Fruit fly (Drosophila melanogaster) whole organism, embryonic: ENCODE data around the gene eIF3h.

ENCODE experiments used
- Awh ChIP-seq: fragments of 200-800 bp; sonication (Bioruptor generic); IDR thresholded peaks from 2 replicates; pipeline ENCODE4, ENCODE4 v1.3.6; 2022; ENCODE audit warnings: missing biosample characterization, missing genetic modification characterization
- B-H2 ChIP-seq: fragments of 200-800 bp; sonication (Bioruptor generic); optimal IDR thresholded peaks from 2 replicates; lab custom pipeline; 2018; ENCODE audit warnings: missing biosample characterization, mild to moderate bottlenecking, missing genetic modification characterization
- BEAF-32 ChIP-seq: fragments of 200-800 bp; sonication (Bioruptor generic); optimal IDR thresholded peaks from 3 replicates; lab custom pipeline; 2017; ENCODE audit warnings: missing biosample characterization, missing genetic modification characterization, mild to moderate bottlenecking, moderate library complexity, missing genetic modification reagents
- CG10431 ChIP-seq: fragments of 200-800 bp; sonication (Bioruptor generic); optimal IDR thresholded peaks from 3 replicates; lab custom pipeline; 2018; ENCODE audit warnings: missing biosample characterization, mild to moderate bottlenecking, missing genetic modification characterization
- CG10543 ChIP-seq: fragments of 200-800 bp; sonication (Bioruptor generic); optimal IDR thresholded peaks from 3 replicates; lab custom pipeline; 2017; ENCODE audit warnings: missing biosample characterization, mild to moderate bottlenecking, missing genetic modification characterization, moderate library complexity
- CG11504 ChIP-seq: fragments of 200-800 bp; sonication (Bioruptor generic); optimal IDR thresholded peaks from 3 replicates; lab custom pipeline; 2019; ENCODE audit warnings: missing biosample characterization, mild to moderate bottlenecking, missing genetic modification characterization, moderate library complexity
- CG1233 ChIP-seq: fragments of 200-800 bp; sonication (Bioruptor generic); optimal IDR thresholded peaks from 4 replicates; lab custom pipeline; 2018; ENCODE audit warnings: missing biosample characterization, mild to moderate bottlenecking, missing genetic modification characterization
- CG13775 ChIP-seq: fragments of 200-800 bp; sonication (Bioruptor generic); optimal IDR thresholded peaks from 3 replicates; lab custom pipeline; 2017; ENCODE audit warnings: missing biosample characterization, mild to moderate bottlenecking, missing genetic modification characterization
- CG13894 ChIP-seq: fragments of 200-800 bp; sonication (Bioruptor generic); optimal IDR thresholded peaks from 3 replicates; lab custom pipeline; 2018; ENCODE audit warnings: missing biosample characterization, mild to moderate bottlenecking, missing genetic modification characterization, moderate library complexity
- CG16779 ChIP-seq: fragments of 200-800 bp; sonication (Bioruptor generic); IDR thresholded peaks from 2 replicates; pipeline ENCODE4 v1.3.6; 2022; ENCODE audit warnings: missing biosample characterization, missing genetic modification characterization
- CG2678 ChIP-seq: fragments of 200-800 bp; sonication (Bioruptor generic); optimal IDR thresholded peaks from 3 replicates; lab custom pipeline; 2019; ENCODE audit warnings: missing biosample characterization, mild to moderate bottlenecking, missing genetic modification characterization, moderate library complexity
- CG3163 ChIP-seq: fragments of 200-800 bp; sonication (Bioruptor generic); optimal IDR thresholded peaks from 3 replicates; lab custom pipeline; 2016; ENCODE audit warnings: missing biosample characterization, missing genetic modification characterization
- CG32767 ChIP-seq: fragments of 200-800 bp; sonication (Bioruptor generic); IDR thresholded peaks from 2 replicates; pipeline ENCODE4 v1.3.6; 2022; ENCODE audit warnings: missing biosample characterization, missing genetic modification characterization
- CG3281 ChIP-seq: fragments of 200-800 bp; sonication (Bioruptor generic); optimal IDR thresholded peaks from 3 replicates; lab custom pipeline; 2017; ENCODE audit warnings: missing biosample characterization, mild to moderate bottlenecking, missing genetic modification characterization
- CG4328 ChIP-seq: fragments of 200-800 bp; sonication (Bioruptor generic); optimal IDR thresholded peaks from 3 replicates; lab custom pipeline; 2017; ENCODE audit warnings: missing biosample characterization, missing genetic modification reagents, missing genetic modification characterization
- CG4360 ChIP-seq: fragments of 200-800 bp; sonication (Bioruptor generic); IDR thresholded peaks from 2 replicates; pipeline ENCODE4 v1.3.6; 2022; ENCODE audit warnings: missing biosample characterization, missing genetic modification characterization
- CG6683 ChIP-seq: fragments of 200-800 bp; sonication (Bioruptor generic); optimal IDR thresholded peaks from 2 replicates; lab custom pipeline; 2017; ENCODE audit warnings: missing biosample characterization, mild to moderate bottlenecking, missing genetic modification characterization, missing genetic modification reagents
- CG6854 ChIP-seq: fragments of 200-800 bp; sonication (Bioruptor generic); optimal IDR thresholded peaks from 3 replicates; lab custom pipeline; 2017; ENCODE audit warnings: missing biosample characterization, mild to moderate bottlenecking, missing genetic modification characterization
- CG8359 ChIP-seq: fragments of 200-800 bp; sonication (Bioruptor generic); optimal IDR thresholded peaks from 2 replicates; lab custom pipeline; 2017; ENCODE audit warnings: missing biosample characterization, mild to moderate bottlenecking, missing genetic modification characterization, borderline replicate concordance
- CG9727 ChIP-seq: fragments of 200-800 bp; sonication (Bioruptor generic); optimal IDR thresholded peaks from 3 replicates; lab custom pipeline; 2017; ENCODE audit warnings: missing biosample characterization, mild to moderate bottlenecking, missing genetic modification characterization
- CG9797 ChIP-seq: fragments of 200-800 bp; sonication (Bioruptor generic); optimal IDR thresholded peaks from 3 replicates; lab custom pipeline; 2018; ENCODE audit warnings: missing biosample characterization, mild to moderate bottlenecking, missing genetic modification characterization
- Dbx ChIP-seq: fragments of 200-800 bp; sonication (Bioruptor generic); IDR thresholded peaks from 3 replicates; pipeline ENCODE4 v1.3.6; 2022; ENCODE audit warnings: missing biosample characterization, missing genetic modification characterization
- Deaf1 ChIP-seq: fragments of 200-800 bp; optimal IDR thresholded peaks from 3 replicates; lab custom pipeline; 2019; ENCODE audit warnings: missing biosample characterization, mild to moderate bottlenecking, missing genetic modification characterization, moderate library complexity
- Dref ChIP-seq: fragments of 200-800 bp; sonication (Bioruptor generic); IDR thresholded peaks from 2 replicates; pipeline ENCODE4 v1.3.6; 2022; ENCODE audit warnings: missing biosample characterization, missing genetic modification characterization
- E2f2 ChIP-seq: fragments of 200-800 bp; sonication (Bioruptor generic); IDR thresholded peaks from 2 replicates; pipeline ENCODE4 v1.3.6; 2022; ENCODE audit warnings: missing biosample characterization, missing genetic modification characterization
- Ets97D ChIP-seq: fragments of 200-800 bp; sonication (Bioruptor generic); optimal IDR thresholded peaks from 3 replicates; lab custom pipeline; 2016; ENCODE audit warnings: missing biosample characterization, missing genetic modification characterization
- Fer1 ChIP-seq: fragments of 200-800 bp; sonication (Bioruptor generic); optimal IDR thresholded peaks from 2 replicates; lab custom pipeline; 2017; ENCODE audit warnings: missing biosample characterization, mild to moderate bottlenecking, missing genetic modification characterization
- HHEX ChIP-seq: fragments of 200-800 bp; sonication (Bioruptor generic); optimal IDR thresholded peaks from 3 replicates; lab custom pipeline; 2017; ENCODE audit warnings: missing biosample characterization, mild to moderate bottlenecking, missing genetic modification characterization, missing genetic modification reagents
- Hand ChIP-seq: fragments of 200-800 bp; sonication (Bioruptor generic); optimal IDR thresholded peaks from 2 replicates; lab custom pipeline; 2017; ENCODE audit warnings: mild to moderate bottlenecking, missing biosample characterization, missing genetic modification reagents, missing genetic modification characterization
- Hmr ChIP-seq: fragments of 200-800 bp; sonication (Bioruptor generic); optimal IDR thresholded peaks from 3 replicates; lab custom pipeline; 2017; ENCODE audit warnings: mild to moderate bottlenecking, missing biosample characterization, missing genetic modification reagents, missing genetic modification characterization
- MTF-1 ChIP-seq: fragments of 200-800 bp; sonication (Bioruptor generic); optimal IDR thresholded peaks from 2 replicates; lab custom pipeline; 2018; ENCODE audit warnings: missing biosample characterization, mild to moderate bottlenecking, missing genetic modification characterization, borderline replicate concordance
- NfI ChIP-seq: fragments of 200-800 bp; sonication (Bioruptor generic); optimal IDR thresholded peaks from 3 replicates; lab custom pipeline; 2018; ENCODE audit warnings: missing biosample characterization, mild to moderate bottlenecking, missing genetic modification characterization, moderate library complexity
- Oaz ChIP-seq: fragments of 200-800 bp; sonication (Bioruptor generic); IDR thresholded peaks from 2 replicates; pipeline ENCODE4 v1.3.6; 2022; ENCODE audit warnings: missing biosample characterization, missing genetic modification characterization
- ac ChIP-seq: fragments of 200-800 bp; sonication (Bioruptor generic); optimal IDR thresholded peaks from 3 replicates; lab custom pipeline; 2017; ENCODE audit warnings: missing biosample characterization, mild to moderate bottlenecking, missing genetic modification characterization
- grn ChIP-seq: fragments of 200-800 bp; sonication (Bioruptor generic); optimal IDR thresholded peaks from 3 replicates; lab custom pipeline; 2017; ENCODE audit warnings: missing biosample characterization, missing genetic modification characterization
- gt ChIP-seq: fragments of 200-800 bp; sonication (Bioruptor generic); IDR thresholded peaks from 2 replicates; pipeline ENCODE4 v1.3.6; 2022; ENCODE audit warnings: missing biosample characterization, missing genetic modification characterization
- jing ChIP-seq: fragments of 200-800 bp; sonication (Bioruptor generic); optimal IDR thresholded peaks from 2 replicates; lab custom pipeline; 2018; ENCODE audit warnings: missing biosample characterization, mild to moderate bottlenecking, missing genetic modification characterization
- kah ChIP-seq: fragments of 200-800 bp; sonication (Bioruptor generic); optimal IDR thresholded peaks from 2 replicates; lab custom pipeline; 2018; ENCODE audit warnings: missing biosample characterization, mild to moderate bottlenecking, missing genetic modification characterization
- lab ChIP-seq: fragments of 200-800 bp; sonication (Bioruptor generic); optimal IDR thresholded peaks from 3 replicates; lab custom pipeline; 2017; ENCODE audit warnings: missing biosample characterization, missing genetic modification characterization, mild to moderate bottlenecking, moderate library complexity, missing genetic modification reagents
- mirr ChIP-seq: fragments of 200-800 bp; sonication (Bioruptor generic); optimal IDR thresholded peaks from 3 replicates; lab custom pipeline; 2018; ENCODE audit warnings: missing biosample characterization, mild to moderate bottlenecking, missing genetic modification characterization
- otp ChIP-seq: fragments of 200-800 bp; sonication (Bioruptor generic); IDR thresholded peaks from 3 replicates; pipeline ENCODE4, ENCODE4 v1.3.6; 2022; ENCODE audit warnings: missing biosample characterization, missing genetic modification characterization
- pb ChIP-seq: fragments of 200-800 bp; sonication (Bioruptor generic); optimal IDR thresholded peaks from 3 replicates; lab custom pipeline; 2016; ENCODE audit warnings: missing biosample characterization, missing genetic modification characterization
- row ChIP-seq: fragments of 200-800 bp; sonication (Bioruptor generic); IDR thresholded peaks from 3 replicates; pipeline ENCODE4 v1.3.6; 2022; ENCODE audit warnings: missing biosample characterization, missing genetic modification characterization
- schlank ChIP-seq: fragments of 200-800 bp; sonication (Bioruptor generic); optimal IDR thresholded peaks from 2 replicates; lab custom pipeline; 2018; ENCODE audit warnings: missing biosample characterization, mild to moderate bottlenecking, missing genetic modification characterization
- scrt ChIP-seq: fragments of 200-800 bp; sonication (Bioruptor generic); optimal IDR thresholded peaks from 2 replicates; lab custom pipeline; 2018; ENCODE audit warnings: missing biosample characterization, mild to moderate bottlenecking, missing genetic modification characterization, moderate library complexity
- unpg ChIP-seq: fragments of 200-800 bp; sonication (Bioruptor generic); optimal IDR thresholded peaks from 3 replicates; lab custom pipeline; 2018; ENCODE audit warnings: missing biosample characterization, mild to moderate bottlenecking, missing genetic modification characterization, moderate library complexity
- wek ChIP-seq: fragments of 200-800 bp; sonication (Bioruptor generic); optimal IDR thresholded peaks from 3 replicates; lab custom pipeline; 2018; ENCODE audit warnings: missing biosample characterization, mild to moderate bottlenecking, missing genetic modification characterization, moderate library complexity

Gene eIF3h

dm6 chr2L:5099790-5100360 lies 47.0 kb upstream of the eIF3h start, which contains the start of gene ND-13A (continued):
- TF ChIP-seq grn (no peak), Dref (no peak), CG9797 (GFP tag; lab: Kevin White, UChicago) (peak; percentile 61), BEAF-32 (GFP tag; lab: Kevin White, UChicago) (peak; percentile 18), jing (GFP tag; lab: Kevin White, UChicago) (no peak)

dm6 chr2L:5096761-5097160 lies 43.9 kb upstream of the eIF3h start:
- TF ChIP-seq Deaf1 (tag; lab: Kevin White, UChicago), result peak; percentile 16
- TF ChIP-seq CG9727 (GFP tag; lab: Kevin White, UChicago), result peak; percentile 9
- peak; percentile 58 for TF ChIP-seq wek (GFP tag; lab: Kevin White, UChicago)
- peak; percentile 81 for TF ChIP-seq CG6854 (GFP tag; lab: Kevin White, UChicago)
- peak; percentile 41 for TF ChIP-seq kah (GFP tag; lab: Kevin White, UChicago)
- TF ChIP-seq scrt, result peak; percentile 55
- no peak for TF ChIP-seq E2f2 (GFP tag; lab: Robert Waterston, UW)
- peak; percentile 89 for TF ChIP-seq CG32767 (GFP tag; lab: Robert Waterston, UW)
- peak; percentile 75 for TF ChIP-seq mirr (GFP tag; lab: Kevin White, UChicago)
- peak; percentile 65 for TF ChIP-seq schlank (tag; lab: Kevin White, UChicago)
- peak; percentile 84 for TF ChIP-seq lab (GFP tag; lab: Kevin White, UChicago)
- peak; percentile 52 for TF ChIP-seq CG10431 (GFP tag; lab: Kevin White, UChicago)
- peak; percentile 92 for TF ChIP-seq Ets97D (GFP tag; lab: Kevin White, UChicago)
- TF ChIP-seq CG10543, result peak; percentile 56
- TF ChIP-seq Hmr (GFP tag; lab: Kevin White, UChicago), result peak; percentile 55
- TF ChIP-seq ac, result peak; percentile 16
- TF ChIP-seq CG16779, result 0 out of 2 replicates have a peak, but pooled peaks have one; percentile 41
- peak; percentile 27 for TF ChIP-seq CG6683 (GFP tag; lab: Kevin White, UChicago)
- TF ChIP-seq pb, result no peak
- TF ChIP-seq Awh, result peak; percentile 23; the same call in 1 of the 2 replicates
- TF ChIP-seq CG4360 (GFP tag; lab: Robert Waterston, UW), result 0 out of 2 replicates have a peak, but pooled peaks have one; percentile 25
- peak; percentile 86 for TF ChIP-seq Fer1 (GFP tag; lab: Kevin White, UChicago)
- TF ChIP-seq CG13775 (GFP tag; lab: Kevin White, UChicago), result no peak
- no peak for TF ChIP-seq CG9797 (GFP tag; lab: Kevin White, UChicago)
- TF ChIP-seq CG1233 (GFP tag; lab: Kevin White, UChicago), result peak; percentile 52
- TF ChIP-seq CG2678 (tag; lab: Kevin White, UChicago), result peak; percentile 24
- peak; percentile 69 for TF ChIP-seq CG3281 (GFP tag; lab: Kevin White, UChicago)
- TF ChIP-seq HHEX (GFP tag; lab: Kevin White, UChicago), result peak; percentile 58
- TF ChIP-seq Dbx (GFP tag; lab: Robert Waterston, UW), result peak; percentile 27; the same call in 1 of the 3 replicates
- peak; percentile 12 for TF ChIP-seq CG11504
- TF ChIP-seq otp (GFP tag; lab: Robert Waterston, UW), result 0 out of 3 replicates have a peak, but pooled peaks have one; percentile 34
- TF ChIP-seq Oaz (GFP tag; lab: Robert Waterston, UW), result no peak
- TF ChIP-seq MTF-1 (GFP tag; lab: Kevin White, UChicago), result peak; percentile 63
- TF ChIP-seq CG8359 (GFP tag; lab: Kevin White, UChicago), result peak; percentile 53
- TF ChIP-seq unpg, result peak; percentile 24
- peak; percentile 64 for TF ChIP-seq B-H2 (GFP tag; lab: Kevin White, UChicago)
- TF ChIP-seq NfI (GFP tag; lab: Kevin White, UChicago), result peak; percentile 40
- peak; percentile 61 for TF ChIP-seq CG13894 (tag; lab: Kevin White, UChicago)
- no peak for TF ChIP-seq row (GFP tag; lab: Robert Waterston, UW)
- no peak for TF ChIP-seq gt
- TF ChIP-seq Hand (GFP tag; lab: Kevin White, UChicago), result peak; percentile 81
- TF ChIP-seq CG4328 (GFP tag; lab: Kevin White, UChicago), result peak; percentile 70
- no peak for TF ChIP-seq CG3163
